Fruit fly (Drosophila melanogaster) Kc167 (cell line): Measurements from ENCODE around the gene CG2104.

Experiments used
- insv ChIP-seq: fragments of >200 bp; optimal IDR thresholded peaks from 3 replicates; lab custom pipeline; 2018; ENCODE audit warnings: missing external identifiers
- psq ChIP-seq: fragments of >200 bp; optimal IDR thresholded peaks from 2 replicates; lab custom pipeline; 2017; ENCODE audit warnings: missing external identifiers

DNA sequence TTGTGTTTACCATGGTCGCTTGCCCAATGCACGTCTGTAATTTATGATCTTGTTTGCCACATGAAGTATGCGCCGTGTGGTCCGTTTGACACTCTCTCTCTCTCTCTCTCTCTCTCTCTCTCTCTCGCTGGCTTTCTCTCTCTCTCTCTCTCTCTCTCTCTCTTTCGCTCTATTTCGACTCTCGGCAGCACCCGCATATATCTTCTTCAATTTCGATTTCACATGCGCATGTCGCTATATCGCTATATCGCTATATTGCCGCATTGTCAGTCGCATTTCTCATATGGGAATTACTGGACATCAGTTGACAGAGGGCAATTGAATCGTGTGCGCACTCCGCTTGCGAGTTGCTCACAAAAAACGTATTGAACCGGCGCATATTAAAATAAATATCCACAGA is 8.0 kb upstream of the CG2104 start:
- TF ChIP-seq psq (lab: Kevin White, UChicago) (no peak), insv (no peak)
